Worm (Caenorhabditis elegans) whole organism, L3 larva: Measurements from ENCODE around the gene lmd-4.

Experiments
- R02D3.7 ChIP-seq: fragments of 150-350 bp; optimal IDR thresholded peaks from 2 replicates; lab custom pipeline; 2014; ENCODE audit warnings: missing biosample characterization, missing genetic modification characterization
- ZK546.5 ChIP-seq: sonication (generic microtip); optimal IDR thresholded peaks from 2 replicates; lab custom pipeline; 2017; ENCODE audit warnings: missing biosample characterization, missing genetic modification characterization
- aly-2 ChIP-seq: fragments of 150-350 bp; optimal IDR thresholded peaks from 2 replicates; lab custom pipeline; 2014; ENCODE audit warnings: missing biosample characterization, missing genetic modification characterization
- ceh-16 ChIP-seq: sonication (generic microtip); optimal IDR thresholded peaks from 2 replicates; lab custom pipeline; 2017; ENCODE audit warnings: missing biosample characterization, missing genetic modification characterization
- ceh-28 ChIP-seq: fragments of 150-350 bp; optimal IDR thresholded peaks from 2 replicates; lab custom pipeline; 2014; ENCODE audit warnings: missing biosample characterization, missing genetic modification reagents, missing genetic modification characterization
- ceh-9 ChIP-seq: sonication (generic microtip); optimal IDR thresholded peaks from 2 replicates; lab custom pipeline; 2018; ENCODE audit warnings: missing biosample characterization, missing genetic modification characterization
- daf-12 ChIP-seq: fragments of 150-350 bp; optimal IDR thresholded peaks from 2 replicates; lab custom pipeline; 2014; ENCODE audit warnings: missing biosample characterization, missing genetic modification reagents, missing genetic modification characterization
- egl-27 ChIP-seq: sonication (generic microtip); optimal IDR thresholded peaks from 4 replicates; lab custom pipeline; 2017; ENCODE audit warnings: missing biosample characterization, missing genetic modification reagents, missing genetic modification characterization
- elt-1 ChIP-seq: fragments of 150-350 bp; optimal IDR thresholded peaks from 2 replicates; lab custom pipeline; 2014; ENCODE audit warnings: missing biosample characterization, missing genetic modification characterization
- elt-2 ChIP-seq: sonication (generic microtip); optimal IDR thresholded peaks from 2 replicates; lab custom pipeline; 2016; ENCODE audit warnings: missing genetic modification reagents, mild to moderate bottlenecking, missing genetic modification characterization, missing compliant biosample characterization
- elt-3 ChIP-seq, 3 experiments: fragments of 150-350 bp in 1 of 3; sonication (generic microtip) in 2 of 3; optimal IDR thresholded peaks; 2 replicates in 2 of 3; 4 replicates in 1 of 3; lab custom pipeline; 2014 to 2017; ENCODE audit warnings: missing biosample characterization in 3 of 3, missing genetic modification characterization in 3 of 3
- eor-1 ChIP-seq, 2 experiments: fragments of 150-350 bp; optimal IDR thresholded peaks; 2 replicates each; lab custom pipeline; 2014 to 2018; ENCODE audit warnings: missing biosample characterization in 2 of 2, missing genetic modification characterization in 2 of 2
- fkh-10 ChIP-seq: sonication (generic microtip); optimal IDR thresholded peaks from 2 replicates; lab custom pipeline; 2017; ENCODE audit warnings: missing biosample characterization, missing genetic modification reagents, missing genetic modification characterization
- jun-1 ChIP-seq: fragments of 150-350 bp; optimal IDR thresholded peaks from 2 replicates; lab custom pipeline; 2014; ENCODE audit warnings: missing biosample characterization, missing genetic modification reagents, missing genetic modification characterization
- lin-15B ChIP-seq: fragments of 150-350 bp; optimal IDR thresholded peaks from 2 replicates; lab custom pipeline; 2014; ENCODE audit warnings: missing biosample characterization, missing genetic modification characterization
- lin-39 ChIP-seq: fragments of 150-350 bp; optimal IDR thresholded peaks from 2 replicates; lab custom pipeline; 2018; ENCODE audit warnings: missing biosample characterization, missing genetic modification reagents, missing genetic modification characterization
- mdl-1 ChIP-seq: fragments of 150-350 bp; optimal IDR thresholded peaks from 2 replicates; lab custom pipeline; 2014; ENCODE audit warnings: missing biosample characterization, missing genetic modification characterization
- mml-1 ChIP-seq: fragments of 150-350 bp; sonication (generic microtip); optimal IDR thresholded peaks from 3 replicates; lab custom pipeline; 2014; ENCODE audit warnings: missing biosample characterization, missing genetic modification characterization
- nfya-1 ChIP-seq: sonication (generic microtip); optimal IDR thresholded peaks from 2 replicates; lab custom pipeline; 2017; ENCODE audit warnings: missing genetic modification characterization, mild to moderate bottlenecking, missing compliant biosample characterization, antibody characterized with exemption, moderate library complexity; ENCODE audit not compliant: insufficient read depth
- nhr-11 ChIP-seq: fragments of 150-350 bp; optimal IDR thresholded peaks from 2 replicates; lab custom pipeline; 2014; ENCODE audit warnings: missing biosample characterization, missing genetic modification characterization
- nhr-12 ChIP-seq: fragments of 150-350 bp; optimal IDR thresholded peaks from 2 replicates; lab custom pipeline; 2014; ENCODE audit warnings: missing biosample characterization, missing genetic modification characterization
- nhr-237 ChIP-seq: fragments of 150-350 bp; optimal IDR thresholded peaks from 2 replicates; lab custom pipeline; 2014; ENCODE audit warnings: missing biosample characterization, missing genetic modification characterization
- nhr-25 ChIP-seq: sonication (generic microtip); optimal IDR thresholded peaks from 2 replicates; lab custom pipeline; 2017; ENCODE audit warnings: missing biosample characterization, missing genetic modification characterization
- nhr-28 ChIP-seq: fragments of 150-350 bp; optimal IDR thresholded peaks from 2 replicates; lab custom pipeline; 2014; ENCODE audit warnings: missing biosample characterization, missing genetic modification characterization
- nhr-67 ChIP-seq: fragments of 150-350 bp; optimal IDR thresholded peaks from 2 replicates; lab custom pipeline; 2014; ENCODE audit warnings: missing biosample characterization, missing genetic modification characterization
- nhr-76 ChIP-seq: fragments of 150-350 bp; sonication (generic microtip); optimal IDR thresholded peaks from 5 replicates; lab custom pipeline; 2014; ENCODE audit warnings: missing biosample characterization, missing genetic modification characterization
- nhr-77 ChIP-seq: fragments of 150-350 bp; optimal IDR thresholded peaks from 2 replicates; lab custom pipeline; 2014; ENCODE audit warnings: missing biosample characterization, missing genetic modification characterization
- sea-2 ChIP-seq: fragments of 150-350 bp; sonication (generic microtip); optimal IDR thresholded peaks from 4 replicates; lab custom pipeline; 2014; ENCODE audit warnings: missing biosample characterization, missing genetic modification reagents, missing genetic modification characterization
- skn-1 ChIP-seq: fragments of 150-350 bp; optimal IDR thresholded peaks from 2 replicates; lab custom pipeline; 2014; ENCODE audit warnings: missing biosample characterization, missing genetic modification characterization
- snpc-4 ChIP-seq: fragments of 150-350 bp; optimal IDR thresholded peaks from 2 replicates; lab custom pipeline; 2014; ENCODE audit warnings: missing biosample characterization, missing genetic modification characterization
- unc-62 ChIP-seq: fragments of 150-350 bp; sonication (generic microtip); optimal IDR thresholded peaks from 4 replicates; lab custom pipeline; 2014; ENCODE audit warnings: missing biosample characterization, missing genetic modification reagents, missing genetic modification characterization
- zag-1 ChIP-seq: fragments of 150-350 bp; optimal IDR thresholded peaks from 2 replicates; lab custom pipeline; 2014; ENCODE audit warnings: missing biosample characterization, missing genetic modification characterization
- ztf-4 ChIP-seq: fragments of 150-350 bp; optimal IDR thresholded peaks from 2 replicates; lab custom pipeline; 2014; ENCODE audit warnings: missing biosample characterization, missing genetic modification characterization

The lmd-4 gene

DNA sequence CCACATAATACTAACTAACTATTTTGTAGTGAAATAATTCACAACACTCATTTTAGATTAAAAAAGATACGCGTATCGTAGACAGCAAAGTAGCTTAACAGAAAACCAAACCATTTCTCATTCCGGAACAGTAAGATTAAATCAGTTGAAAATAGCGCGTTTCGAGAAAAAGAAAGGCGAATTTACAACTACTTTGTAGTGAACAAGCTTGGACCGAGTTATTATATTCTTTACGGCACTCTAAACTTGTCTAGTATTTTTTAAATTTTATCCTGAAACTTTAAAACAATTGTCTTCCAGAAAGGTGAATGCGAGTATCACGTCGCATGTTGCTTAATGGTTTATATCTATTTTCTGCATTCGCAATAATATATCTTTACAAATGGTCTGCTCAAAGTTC, 41.7 kb downstream of the lmd-4 start, which contains the start of gene C13A2.4:
C13A2.4 (plus strand) TSS at position 301 of the 400 bp plus-strand sequence.
- TF ChIP-seq nhr-237 (no peak), elt-3 (tag; optimal IDR thresholded peaks at IDR 0.05; lab: Kevin White, UChicago) (no peak)

ce11 chrV:7275491-7275890, 45.3 kb downstream of the lmd-4 start, which contains the start of gene C13A2.5:
TSS of gene C13A2.5 (plus strand) at chrV:7275791.
- TF ChIP-seq elt-2 (tag; lab: Kevin White, UChicago), result no peak
- TF ChIP-seq unc-62 (GFP tag; lab: Kevin White, UChicago), result no peak
- TF ChIP-seq mml-1, result no peak
- TF ChIP-seq eor-1 (tag; optimal IDR thresholded peaks at IDR 0.05; lab: Kevin White, UChicago), result no peak
- TF ChIP-seq lin-39, result no peak
- TF ChIP-seq elt-1 (tag; lab: Kevin White, UChicago), result no peak
- no peak for TF ChIP-seq nhr-76
- no peak for TF ChIP-seq aly-2 (tag; lab: Kevin White, UChicago)
- no peak for TF ChIP-seq nfya-1 (tag; lab: Kevin White, UChicago)
- TF ChIP-seq zag-1, result no peak
- TF ChIP-seq nhr-12 (tag; lab: Kevin White, UChicago), result no peak
- no peak for TF ChIP-seq daf-12
- TF ChIP-seq ceh-9 (tag; lab: Kevin White, UChicago), result no peak
- TF ChIP-seq ZK546.5 (tag; lab: Kevin White, UChicago), result no peak
- TF ChIP-seq nhr-77 (tag; lab: Kevin White, UChicago), result no peak
- no peak for TF ChIP-seq elt-3 (tag; optimal IDR thresholded peaks at IDR 0.05; lab: Kevin White, UChicago)
- no peak for TF ChIP-seq fkh-10 (GFP tag; lab: Kevin White, UChicago)
- no peak for TF ChIP-seq mdl-1
- TF ChIP-seq, all 47 proteins: peak for 0

DNA sequence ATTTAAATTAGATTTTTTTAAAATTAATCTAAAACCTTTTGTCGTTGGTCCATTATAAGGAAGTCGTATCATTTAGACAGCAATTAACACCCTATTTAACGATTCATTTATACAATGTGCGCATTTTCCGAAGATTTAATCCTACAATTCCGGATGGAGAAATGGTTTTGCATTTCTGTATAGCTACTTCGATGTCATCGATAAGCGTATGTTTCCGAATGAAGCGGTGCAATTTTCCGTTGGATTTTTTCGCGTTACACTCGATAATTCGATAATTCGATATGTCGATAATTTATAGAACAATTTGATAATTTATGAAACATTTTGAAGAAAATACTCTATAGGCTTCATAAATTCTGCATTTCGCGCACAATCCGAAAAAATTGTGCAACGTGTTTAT, 45.8 kb downstream of the lmd-4 start, which contains the start of gene C13A2.10:
C13A2.10 (minus strand) TSS at position 101 of the 400 bp plus-strand sequence.
- TF ChIP-seq jun-1 (tag; lab: Kevin White, UChicago) (no peak), nhr-77 (tag; lab: Kevin White, UChicago) (no peak), daf-12 (no peak), egl-27 (tag; lab: Kevin White, UChicago) (no peak), elt-1 (tag; lab: Kevin White, UChicago) (no peak), nhr-25 (tag; lab: Kevin White, UChicago) (no peak), nhr-76 (no peak)
- TF ChIP-seq, all 47 proteins: peak for 0

- TF ChIP-seq lin-39 (no peak), aly-2 (tag; lab: Kevin White, UChicago) (no peak), nhr-76 (no peak), snpc-4 (tag; lab: Kevin White, UChicago) (no peak), mml-1 (no peak), elt-1 (tag; lab: Kevin White, UChicago) (no peak), skn-1 (tag; lab: Kevin White, UChicago) (no peak), sea-2 (GFP tag; lab: Kevin White, UChicago) (no peak), fkh-10 (GFP tag; lab: Kevin White, UChicago) (no peak), ceh-28 (tag; lab: Kevin White, UChicago) (no peak)
Observed at ce11 chrV:7269399-7269798, 51.4 kb downstream of the lmd-4 start, which contains the start of gene C13A2.6. TSS of gene C13A2.6 (plus strand) at chrV:7269699.

DNA sequence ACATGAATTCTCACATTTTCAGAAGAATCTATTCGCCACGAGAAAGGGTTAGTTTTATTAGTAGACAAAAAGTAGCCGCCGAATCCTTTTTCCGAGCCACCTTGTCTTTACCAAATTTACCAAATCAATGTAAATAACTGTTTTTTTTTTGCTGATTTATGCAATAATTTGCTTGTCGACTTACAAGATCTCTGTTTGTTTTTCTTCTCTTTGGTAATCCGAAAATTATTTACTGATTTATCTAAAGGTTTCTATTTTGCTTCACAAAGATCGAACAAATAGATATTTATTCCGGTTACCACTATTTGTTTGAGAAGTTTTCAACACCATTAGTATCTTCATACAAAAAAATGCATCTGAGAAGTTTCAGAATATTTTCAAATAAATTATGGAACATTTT, 54.8 kb downstream of the lmd-4 start, which contains the start of gene C13A2.7:
C13A2.7 (plus strand) TSS at position 301 of the 400 bp plus-strand sequence.
- TF ChIP-seq nhr-28 (tag; lab: Kevin White, UChicago), result no peak
- TF ChIP-seq R02D3.7 (tag; lab: Kevin White, UChicago), result no peak
- no peak for TF ChIP-seq lin-15B
- no peak for TF ChIP-seq mdl-1
- TF ChIP-seq ztf-4 (tag; lab: Kevin White, UChicago), result no peak
- no peak for TF ChIP-seq lin-39
- no peak for TF ChIP-seq ceh-16 (tag; lab: Kevin White, UChicago)
- TF ChIP-seq elt-3 (tag; optimal IDR thresholded peaks at IDR 0.05; lab: Kevin White, UChicago), result no peak
- no peak for TF ChIP-seq egl-27 (tag; lab: Kevin White, UChicago)
- TF ChIP-seq nhr-77 (tag; lab: Kevin White, UChicago), result no peak
- TF ChIP-seq nhr-237, result no peak
- no peak for TF ChIP-seq ceh-28 (tag; lab: Kevin White, UChicago)
- TF ChIP-seq nhr-67 (tag; lab: Kevin White, UChicago), result no peak
- no peak for TF ChIP-seq ceh-9 (tag; lab: Kevin White, UChicago)
- TF ChIP-seq nhr-76, result no peak
- no peak for TF ChIP-seq nhr-11 (tag; lab: Kevin White, UChicago)
